Worm (Caenorhabditis elegans) whole organism, late embryonic: ENCODE results near the gene swsn-4.
A peak's percentile ranks its signal among the peaks of the same experiment; 100 is the strongest.

Experiments used
- C08G9.2 ChIP-seq: sonication (generic microtip); optimal IDR thresholded peaks from 2 replicates; lab custom pipeline; 2016; ENCODE audit warnings: mild to moderate bottlenecking, missing genetic modification characterization, moderate library complexity, missing compliant biosample characterization
- C38D4.7 ChIP-seq: fragments of 200-800 bp; sonication (Bioruptor generic); optimal IDR thresholded peaks from 2 replicates; lab custom pipeline; 2018; ENCODE audit warnings: mild to moderate bottlenecking, missing genetic modification characterization, moderate library complexity, missing compliant biosample characterization
- K02D7.2 ChIP-seq: sonication (generic microtip); optimal IDR thresholded peaks from 2 replicates; lab custom pipeline; 2017; ENCODE audit warnings: mild to moderate bottlenecking, missing genetic modification characterization, missing compliant biosample characterization
- Y22D7AL.16 ChIP-seq: sonication (generic microtip); optimal IDR thresholded peaks from 2 replicates; lab custom pipeline; 2016; ENCODE audit warnings: missing genetic modification characterization, missing compliant biosample characterization
- ama-1 ChIP-seq: fragments of 150-350 bp; optimal IDR thresholded peaks from 2 replicates; lab custom pipeline; 2014
- ceh-14 ChIP-seq: sonication (generic microtip); optimal IDR thresholded peaks from 2 replicates; lab custom pipeline; 2016; ENCODE audit warnings: missing genotype, missing genetic modification characterization, missing compliant biosample characterization
- ceh-24 ChIP-seq: sonication (generic microtip); optimal IDR thresholded peaks from 2 replicates; lab custom pipeline; 2016; ENCODE audit warnings: mild to moderate bottlenecking, missing genetic modification characterization, missing compliant biosample characterization
- ceh-30 ChIP-seq: fragments of 150-350 bp; optimal IDR thresholded peaks from 2 replicates; lab custom pipeline; 2014; ENCODE audit warnings: missing biosample characterization, missing genetic modification characterization
- ceh-34 ChIP-seq: sonication (generic microtip); optimal IDR thresholded peaks from 2 replicates; lab custom pipeline; 2016; ENCODE audit warnings: mild to moderate bottlenecking, missing genetic modification characterization, missing compliant biosample characterization
- ceh-45 ChIP-seq: fragments of 200-800 bp; sonication (Bioruptor generic); IDR thresholded peaks from 2 replicates; pipeline ENCODE4 v1.3.6; 2022; ENCODE audit warnings: missing genetic modification reagents, missing genetic modification characterization, missing compliant biosample characterization
- dmd-4 ChIP-seq: sonication (generic microtip); optimal IDR thresholded peaks from 2 replicates; lab custom pipeline; 2016; ENCODE audit warnings: borderline replicate concordance, missing genetic modification characterization, missing compliant biosample characterization
- dve-1 ChIP-seq: sonication (generic microtip); optimal IDR thresholded peaks from 2 replicates; lab custom pipeline; 2017; ENCODE audit warnings: antibody characterized with exemption, mild to moderate bottlenecking, missing genetic modification characterization, missing compliant biosample characterization
- ets-4 ChIP-seq: sonication (generic microtip); optimal IDR thresholded peaks from 2 replicates; lab custom pipeline; 2016; ENCODE audit warnings: missing genetic modification characterization, missing compliant biosample characterization
- fkh-10 ChIP-seq: fragments of 150-350 bp; optimal IDR thresholded peaks from 2 replicates; lab custom pipeline; 2014; ENCODE audit warnings: missing biosample characterization, missing genetic modification reagents, missing genetic modification characterization
- fkh-6 ChIP-seq: sonication (generic microtip); optimal IDR thresholded peaks from 2 replicates; lab custom pipeline; 2016; ENCODE audit warnings: missing genetic modification characterization, missing compliant biosample characterization
- hlh-30 ChIP-seq: sonication (generic microtip); optimal IDR thresholded peaks from 2 replicates; lab custom pipeline; 2017; ENCODE audit warnings: antibody characterized with exemption, missing genetic modification characterization, missing compliant biosample characterization; ENCODE audit not compliant: insufficient read depth
- lim-6 ChIP-seq: sonication (generic microtip); optimal IDR thresholded peaks from 2 replicates; lab custom pipeline; 2016; ENCODE audit warnings: missing genetic modification characterization, missing compliant biosample characterization
- madf-2 ChIP-seq: sonication (generic microtip); optimal IDR thresholded peaks from 2 replicates; lab custom pipeline; 2017; ENCODE audit warnings: missing genetic modification characterization, missing compliant biosample characterization
- mec-3 ChIP-seq: sonication (generic microtip); optimal IDR thresholded peaks from 2 replicates; lab custom pipeline; 2016; ENCODE audit warnings: borderline replicate concordance, missing genetic modification characterization, missing compliant biosample characterization
- nfya-1 ChIP-seq: sonication (generic microtip); optimal IDR thresholded peaks from 2 replicates; lab custom pipeline; 2017; ENCODE audit warnings: missing genetic modification characterization, mild to moderate bottlenecking, missing compliant biosample characterization, antibody characterized with exemption, moderate library complexity
- nhr-11 ChIP-seq: fragments of 150-350 bp; optimal IDR thresholded peaks from 2 replicates; lab custom pipeline; 2014; ENCODE audit warnings: missing biosample characterization, missing genetic modification characterization
- npax-4 ChIP-seq: sonication (generic microtip); optimal IDR thresholded peaks from 2 replicates; lab custom pipeline; 2016; ENCODE audit warnings: missing genetic modification characterization, missing compliant biosample characterization
- odd-2 ChIP-seq: sonication (generic microtip); optimal IDR thresholded peaks from 2 replicates; lab custom pipeline; 2017; ENCODE audit warnings: antibody characterized with exemption, mild to moderate bottlenecking, missing genetic modification characterization, missing compliant biosample characterization
- pat-9 ChIP-seq: fragments of 200-800 bp; sonication (Bioruptor generic); optimal IDR thresholded peaks from 2 replicates; lab custom pipeline; 2018; ENCODE audit warnings: mild to moderate bottlenecking, missing genetic modification characterization, moderate library complexity, missing compliant biosample characterization
- pax-1 ChIP-seq: fragments of 150-350 bp; optimal IDR thresholded peaks from 2 replicates; lab custom pipeline; 2014; ENCODE audit warnings: missing biosample characterization, missing genetic modification characterization
- pqm-1 ChIP-seq: sonication (generic microtip); optimal IDR thresholded peaks from 2 replicates; lab custom pipeline; 2016; ENCODE audit warnings: missing genetic modification characterization, missing compliant biosample characterization
- pros-1 ChIP-seq: fragments of 150-350 bp; optimal IDR thresholded peaks from 2 replicates; lab custom pipeline; 2014; ENCODE audit warnings: missing biosample characterization, missing genetic modification reagents, missing genetic modification characterization
- sdc-2 ChIP-seq: sonication (generic microtip); optimal IDR thresholded peaks from 2 replicates; lab custom pipeline; 2016; ENCODE audit warnings: missing genotype, missing genetic modification characterization, missing compliant biosample characterization
- tbx-2 ChIP-seq: sonication (generic microtip); optimal IDR thresholded peaks from 2 replicates; lab custom pipeline; 2016; ENCODE audit warnings: missing genetic modification characterization, missing compliant biosample characterization
- tbx-7 ChIP-seq: sonication (generic microtip); optimal IDR thresholded peaks from 2 replicates; lab custom pipeline; 2016; ENCODE audit warnings: missing genotype, missing genetic modification characterization, missing compliant biosample characterization
- unc-3 ChIP-seq, 2 experiments: fragments of 200-800 bp in 1 of 2; sonication (Bioruptor generic) in 1 of 2; sonication (generic microtip) in 1 of 2; conservative IDR thresholded peaks in 1 of 2; optimal IDR thresholded peaks in 1 of 2; 2 replicates each; pipeline versions ENCODE4 v1.3.6 to Lab custom; 2016 to 2022; ENCODE audit warnings: missing compliant biosample characterization in 2 of 2, missing genetic modification characterization in 2 of 2, missing genetic modification reagents in 1 of 2
- unc-42 ChIP-seq: sonication (generic microtip); optimal IDR thresholded peaks from 2 replicates; lab custom pipeline; 2016; ENCODE audit warnings: missing genotype, missing genetic modification characterization, missing compliant biosample characterization
- unc-86 ChIP-seq: sonication (generic microtip); optimal IDR thresholded peaks from 2 replicates; lab custom pipeline; 2016; ENCODE audit warnings: missing genetic modification characterization, missing compliant biosample characterization
- ztf-16 ChIP-seq: sonication (generic microtip); optimal IDR thresholded peaks from 2 replicates; lab custom pipeline; 2017; ENCODE audit warnings: missing genetic modification characterization, missing compliant biosample characterization

swsn-4 gene

ce11 chrIV:11101383-11101782 is 24.4 kb upstream of the swsn-4 start, which contains the start of gene srlf-18:
Gene srlf-18 (minus strand): TSS chrIV:11101483.
- TF ChIP-seq npax-4 (tag; lab: Kevin White, UChicago): no peak
- TF ChIP-seq ets-4 (tag; lab: Kevin White, UChicago): no peak
- no peak for TF ChIP-seq C38D4.7
- no peak for TF ChIP-seq pqm-1 (tag; lab: Kevin White, UChicago)

ce11 chrIV:11102608-11103007 is 23.2 kb upstream of the swsn-4 start, which contains the start of gene srlf-17:
Gene srlf-17 (minus strand): TSS chrIV:11102708.
- TF ChIP-seq hlh-30 (tag; lab: Kevin White, UChicago): no peak
- TF ChIP-seq unc-3 (GFP tag; conservative IDR thresholded peaks at IDR 0.05; lab: Robert Waterston, UW): no peak
- TF ChIP-seq unc-3 (tag; optimal IDR thresholded peaks at IDR 0.05; lab: Kevin White, UChicago): no peak
- no peak for TF ChIP-seq unc-42
- TF ChIP-seq odd-2 (tag; lab: Kevin White, UChicago): no peak
- TF ChIP-seq ceh-24 (tag; lab: Kevin White, UChicago): no peak
- TF ChIP-seq C08G9.2 (tag; lab: Kevin White, UChicago): no peak
- TF ChIP-seq mec-3 (tag; lab: Kevin White, UChicago): no peak

- TF ChIP-seq ceh-34 (tag; lab: Kevin White, UChicago) (no peak), nhr-11 (tag; lab: Kevin White, UChicago) (peak; percentile 79), madf-2 (tag; lab: Kevin White, UChicago) (no peak), dmd-4 (tag; lab: Kevin White, UChicago) (no peak)
- TF ChIP-seq, all 69 proteins: peak for 1
These were observed 22.3 kb upstream of the swsn-4 start for ce11 chrIV:11103501-11103900.

ce11 chrIV:11105724-11106123 is 20.1 kb upstream of the swsn-4 start, which contains the start of gene srlf-24:
Gene srlf-24 (minus strand): TSS chrIV:11105824.
- TF ChIP-seq ceh-14 (tag; lab: Kevin White, UChicago) (no peak), ets-4 (tag; lab: Kevin White, UChicago) (no peak), ztf-16 (tag; lab: Kevin White, UChicago) (no peak), K02D7.2 (tag; lab: Kevin White, UChicago) (no peak), fkh-6 (tag; lab: Kevin White, UChicago) (no peak), lim-6 (no peak), ceh-30 (tag; lab: Kevin White, UChicago) (no peak), dmd-4 (tag; lab: Kevin White, UChicago) (no peak), ceh-45 (GFP tag; lab: Robert Waterston, UW) (no peak), pros-1 (tag; lab: Kevin White, UChicago) (no peak), nhr-11 (tag; lab: Kevin White, UChicago) (no peak), tbx-7 (tag; lab: Kevin White, UChicago) (no peak), unc-42 (no peak), sdc-2 (tag; lab: Kevin White, UChicago) (no peak)
- TF ChIP-seq, all 69 proteins: peak for 0

ce11 chrIV:11109771-11110170 is 16.1 kb upstream of the swsn-4 start, which contains the start of gene pigk-1:
Gene pigk-1 (minus strand): TSS chrIV:11110018.
- TF ChIP-seq pax-1 (tag; lab: Kevin White, UChicago) (no peak), pros-1 (tag; lab: Kevin White, UChicago) (no peak), ceh-34 (tag; lab: Kevin White, UChicago) (no peak), Y22D7AL.16 (tag; lab: Kevin White, UChicago) (no peak), pat-9 (tag; lab: Kevin White, UChicago) (no peak), ceh-14 (tag; lab: Kevin White, UChicago) (no peak), nfya-1 (tag; lab: Kevin White, UChicago) (no peak), nhr-11 (tag; lab: Kevin White, UChicago) (no peak), ceh-24 (tag; lab: Kevin White, UChicago) (no peak), ets-4 (tag; lab: Kevin White, UChicago) (no peak), fkh-6 (tag; lab: Kevin White, UChicago) (no peak), unc-86 (no peak), dve-1 (tag; lab: Kevin White, UChicago) (no peak), fkh-10 (GFP tag; lab: Kevin White, UChicago) (no peak), ama-1 (lab: Kevin White, UChicago) (no peak), K02D7.2 (tag; lab: Kevin White, UChicago) (no peak), tbx-2 (tag; lab: Kevin White, UChicago) (no peak), npax-4 (tag; lab: Kevin White, UChicago) (no peak)
